Fruit fly (Drosophila melanogaster) whole organism: ENCODE data around the gene NimB5.

Experiments
- CG8478 ChIP-seq: fragments of >200 bp; optimal IDR thresholded peaks from 2 replicates; lab custom pipeline; 2018; ENCODE audit warnings: inconsistent platforms
- Dll ChIP-seq: fragments of >200 bp; optimal IDR thresholded peaks from 2 replicates; lab custom pipeline; 2017
- EcR ChIP-seq, 2 experiments: fragments of >200 bp; optimal IDR thresholded peaks; 2 replicates each; lab custom pipeline; 2017; ENCODE audit warnings: missing biosample characterization in 2 of 2, missing genetic modification characterization in 2 of 2, missing genetic modification reagents in 2 of 2
- pan ChIP-seq: fragments of >200 bp; optimal IDR thresholded peaks from 2 replicates; lab custom pipeline; 2017
- psq ChIP-seq: fragments of >200 bp; optimal IDR thresholded peaks from 2 replicates; lab custom pipeline; 2017
- usp ChIP-seq: fragments of >200 bp; optimal IDR thresholded peaks from 2 replicates; lab custom pipeline; 2017; ENCODE audit warnings: missing biosample characterization, missing genetic modification characterization, mixed read lengths

The NimB5 gene

dm6 chr2L:13963467-13964122 is 6.4 kb upstream of the NimB5 start, which contains the start of gene NimB1:
TSS of gene NimB1 (plus strand) at chr2L:13963507.
- no peak for TF ChIP-seq CG8478 (lab: Kevin White, UChicago)
- no peak for TF ChIP-seq Dll
- TF ChIP-seq pan (lab: Kevin White, UChicago): no peak
- TF ChIP-seq psq (lab: Kevin White, UChicago): no peak
- no peak for TF ChIP-seq EcR (GFP tag; optimal IDR thresholded peaks at IDR 0.05; lab: Kevin White, UChicago)
- no peak for TF ChIP-seq usp (GFP tag; lab: Kevin White, UChicago)

dm6 chr2L:13966732-13967316 is 3.2 kb upstream of the NimB5 start, which contains the start of gene NimB2:
TSS of gene NimB2 (minus strand) at chr2L:13967018.
- TF ChIP-seq psq (lab: Kevin White, UChicago): no peak
- TF ChIP-seq Dll: no peak
- no peak for TF ChIP-seq pan (lab: Kevin White, UChicago)
- TF ChIP-seq CG8478 (lab: Kevin White, UChicago): no peak
- no peak for TF ChIP-seq EcR (GFP tag; optimal IDR thresholded peaks at IDR 0.05; lab: Kevin White, UChicago)
- no peak for TF ChIP-seq usp (GFP tag; lab: Kevin White, UChicago)

dm6 chr2L:13967846-13968350 is 2.1 kb upstream of the NimB5 start, which contains the start of gene NimB3:
TSS of gene NimB3 (minus strand) at chr2L:13967985.
- no peak for TF ChIP-seq psq (lab: Kevin White, UChicago)
- TF ChIP-seq pan (lab: Kevin White, UChicago): no peak
- no peak for TF ChIP-seq EcR (GFP tag; optimal IDR thresholded peaks at IDR 0.05; lab: Kevin White, UChicago)
- no peak for TF ChIP-seq Dll
- TF ChIP-seq CG8478 (lab: Kevin White, UChicago): no peak
- no peak for TF ChIP-seq usp (GFP tag; lab: Kevin White, UChicago)

- no peak for TF ChIP-seq Dll
- TF ChIP-seq usp (GFP tag; lab: Kevin White, UChicago): no peak
- TF ChIP-seq psq (lab: Kevin White, UChicago): no peak
- no peak for TF ChIP-seq pan (lab: Kevin White, UChicago)
- TF ChIP-seq CG8478 (lab: Kevin White, UChicago): no peak
- TF ChIP-seq EcR (GFP tag; optimal IDR thresholded peaks at IDR 0.05; lab: Kevin White, UChicago): no peak
Observed at dm6 chr2L:13972847-13973246, 2.9 kb downstream of the NimB5 start, which contains the start of gene He. TSS of gene He (minus strand) at chr2L:13972947.

- no peak for TF ChIP-seq usp (GFP tag; lab: Kevin White, UChicago)
- no peak for TF ChIP-seq Dll
- TF ChIP-seq psq (lab: Kevin White, UChicago): no peak
- TF ChIP-seq CG8478 (lab: Kevin White, UChicago): no peak
- TF ChIP-seq pan (lab: Kevin White, UChicago): no peak
- no peak for TF ChIP-seq EcR (GFP tag; optimal IDR thresholded peaks at IDR 0.05; lab: Kevin White, UChicago)
Observed at dm6 chr2L:13976669-13977068, 6.7 kb downstream of the NimB5 start, which contains the start of gene NimC1. TSS of gene NimC1 (minus strand) at chr2L:13976769.

- TF ChIP-seq EcR (GFP tag; optimal IDR thresholded peaks at IDR 0.05; lab: Kevin White, UChicago): no peak
- TF ChIP-seq pan (lab: Kevin White, UChicago): no peak
- no peak for TF ChIP-seq usp (GFP tag; lab: Kevin White, UChicago)
- no peak for TF ChIP-seq CG8478 (lab: Kevin White, UChicago)
- no peak for TF ChIP-seq psq (lab: Kevin White, UChicago)
- TF ChIP-seq Dll: no peak
Observed at dm6 chr2L:13977073-13977472, 7.1 kb downstream of the NimB5 start, which contains the start of gene Cyp28a5. TSS of gene Cyp28a5 (plus strand) at chr2L:13977302.

- TF ChIP-seq psq (lab: Kevin White, UChicago) (no peak), pan (lab: Kevin White, UChicago) (no peak), usp (GFP tag; lab: Kevin White, UChicago) (no peak), EcR (GFP tag; optimal IDR thresholded peaks at IDR 0.05; lab: Kevin White, UChicago) (no peak), Dll (no peak), CG8478 (lab: Kevin White, UChicago) (no peak)
Observed at dm6 chr2L:13979826-13980225, 9.8 kb downstream of the NimB5 start, which contains the start of gene NimC2. TSS of gene NimC2 (plus strand) at chr2L:13980126.

- no peak for TF ChIP-seq usp (GFP tag; lab: Kevin White, UChicago)
- TF ChIP-seq pan (lab: Kevin White, UChicago): no peak
- no peak for TF ChIP-seq CG8478 (lab: Kevin White, UChicago)
- no peak for TF ChIP-seq EcR (GFP tag; optimal IDR thresholded peaks at IDR 0.05; lab: Kevin White, UChicago)
- no peak for TF ChIP-seq psq (lab: Kevin White, UChicago)
- no peak for TF ChIP-seq Dll
Observed at dm6 chr2L:13998952-13999351, 29.0 kb downstream of the NimB5 start.

dm6 chr2L:14001078-14001477 is 31.1 kb downstream of the NimB5 start, which contains the start of gene rk:
TSS of gene rk (minus strand) at chr2L:14001248.
- TF ChIP-seq psq (lab: Kevin White, UChicago) (no peak), pan (lab: Kevin White, UChicago) (no peak), EcR (GFP tag; optimal IDR thresholded peaks at IDR 0.05; lab: Kevin White, UChicago) (no peak), Dll (no peak), CG8478 (lab: Kevin White, UChicago) (no peak), usp (GFP tag; lab: Kevin White, UChicago) (no peak)

- TF ChIP-seq CG8478 (lab: Kevin White, UChicago) (no peak), Dll (no peak), pan (lab: Kevin White, UChicago) (no peak), psq (lab: Kevin White, UChicago) (no peak), usp (GFP tag; lab: Kevin White, UChicago) (no peak), EcR (GFP tag; optimal IDR thresholded peaks at IDR 0.05; lab: Kevin White, UChicago) (no peak)
Observed at dm6 chr2L:14001887-14002286, 31.9 kb downstream of the NimB5 start.

dm6 chr2L:14007801-14008200 is 37.8 kb downstream of the NimB5 start, which contains the start of gene CG42692:
TSS of gene CG42692 (plus strand) at chr2L:14008101.
- no peak for TF ChIP-seq psq (lab: Kevin White, UChicago)
- TF ChIP-seq CG8478 (lab: Kevin White, UChicago): no peak
- TF ChIP-seq pan (lab: Kevin White, UChicago): no peak
